Fruit fly (Drosophila melanogaster): ENCODE results near the gene Sfp26Ad.

DNA sequence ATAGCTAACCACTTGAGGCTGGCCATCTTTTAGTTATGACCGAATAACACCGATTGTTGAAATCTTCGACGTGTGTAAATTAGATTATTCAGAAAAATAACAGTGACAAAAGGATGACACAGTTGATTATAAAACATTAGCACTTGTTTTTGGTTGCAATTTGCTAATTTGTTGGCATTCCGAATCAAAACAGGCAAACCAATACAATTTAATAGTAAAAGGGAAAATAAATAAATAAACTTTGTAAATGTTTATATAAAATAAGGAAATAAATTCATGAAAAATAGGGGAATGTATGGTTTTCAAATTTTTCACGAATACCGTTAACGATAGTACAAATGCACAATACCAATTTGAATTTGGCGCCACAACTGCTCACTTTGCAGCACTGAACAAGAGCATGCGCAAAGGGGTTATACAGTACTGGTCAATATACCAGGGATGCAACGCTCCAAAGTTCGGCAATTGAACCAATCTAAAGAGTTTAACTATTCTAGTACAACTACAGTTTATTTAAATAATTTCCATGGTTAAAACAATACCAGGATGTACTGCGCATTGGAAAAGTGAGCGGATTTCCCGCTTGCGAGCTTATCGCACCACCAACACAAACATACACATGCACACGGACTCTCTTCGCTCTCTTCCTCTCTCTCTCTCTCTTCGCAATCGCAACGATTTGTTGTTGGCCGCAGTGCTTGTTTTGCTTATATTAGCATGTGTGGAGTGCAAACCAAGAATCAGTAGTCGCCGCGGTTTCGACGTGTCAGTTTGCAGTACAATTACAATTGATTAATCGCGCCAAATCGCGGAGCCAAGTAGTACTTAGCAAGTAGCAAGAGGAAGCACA is at the start of gene Sfp26Ad, which contains the start of gene Gpdh1:
- TF ChIP-seq pad (GFP tag; optimal IDR thresholded peaks at IDR 0.05) = peak; percentile 83
- TF ChIP-seq CG14711 (tag; optimal IDR thresholded peaks at IDR 0.05) = peak; percentile 67
- TF ChIP-seq cnc (optimal IDR thresholded peaks at IDR 0.05) = no peak
- peak; percentile 73 for TF ChIP-seq ovo (GFP tag; optimal IDR thresholded peaks at IDR 0.05)
- peak; percentile 93 for TF ChIP-seq kay (GFP tag; ENCODE audit: borderline replicate concordance)
- peak; percentile 94 for TF ChIP-seq cic (GFP tag; optimal IDR thresholded peaks at IDR 0.05)
